Worm (Caenorhabditis elegans) whole organism, L4/young adult: ENCODE results near the gene cest-5.1.
A peak's percentile ranks its signal among the peaks of the same experiment; 100 is the strongest.
"Not testable (repeated sequence)": the region's sequence is repeated elsewhere in the genome, so short reads cannot be mapped to it uniquely, and the experiment has no call there.

Experiments
- W03F9.2 ChIP-seq: fragments of 150-350 bp; optimal IDR thresholded peaks from 2 replicates; lab custom pipeline; 2014; ENCODE audit warnings: missing biosample characterization, missing genetic modification characterization
- dao-5 ChIP-seq: sonication (generic microtip); optimal IDR thresholded peaks from 2 replicates; lab custom pipeline; 2016; ENCODE audit warnings: missing genotype, missing genetic modification characterization, moderate library complexity, missing compliant biosample characterization
- him-1 ChIP-seq: sonication (generic microtip); optimal IDR thresholded peaks from 2 replicates; lab custom pipeline; 2016; ENCODE audit warnings: missing genotype, missing genetic modification reagents, missing genetic modification characterization, missing compliant biosample characterization

The cest-5.1 gene

DNA sequence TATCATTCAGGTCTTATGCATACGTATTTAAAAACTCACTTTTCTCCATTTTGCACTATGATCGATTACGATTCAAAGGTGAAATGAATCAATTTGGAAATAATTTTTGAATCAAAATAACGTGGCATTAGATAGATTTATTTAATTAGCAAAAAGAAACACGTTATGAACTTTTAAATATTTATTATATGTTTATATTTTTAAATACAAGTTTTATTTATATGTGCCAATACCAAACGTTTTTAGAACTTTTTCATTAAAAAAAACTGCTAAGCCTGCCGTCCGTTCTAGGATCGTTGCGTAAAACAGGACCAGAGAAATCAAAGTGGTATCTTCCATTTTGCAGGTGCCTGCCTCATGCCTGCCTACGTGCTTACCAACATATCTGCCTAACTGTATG lies 34.3 kb downstream of the cest-5.1 start, which contains the start of gene F38A5.6:
TSS of gene F38A5.6 (minus strand) at position 101 of the 400 bp plus-strand sequence.
- no peak for TF ChIP-seq him-1 (tag; lab: Kevin White, UChicago)
- no peak for TF ChIP-seq W03F9.2 (tag; lab: Kevin White, UChicago)
- TF ChIP-seq dao-5 (tag; lab: Kevin White, UChicago): no peak

ce11 chrIV:6595912-6596311 lies 35.6 kb downstream of the cest-5.1 start, which contains the start of gene F38A5.22:
TSS of gene F38A5.22 (minus strand) at chrIV:6595940.
- TF ChIP-seq dao-5 (tag; lab: Kevin White, UChicago) (no peak), W03F9.2 (tag; lab: Kevin White, UChicago) (no peak), him-1 (tag; lab: Kevin White, UChicago) (no peak)

- not testable (repeated sequence) for TF ChIP-seq W03F9.2, him-1, dao-5 (tag; lab: Kevin White, UChicago)
Observed at ce11 chrIV:6594871-6595270, 36.7 kb downstream of the cest-5.1 start, which contains the start of gene nspb-3. TSS of gene nspb-3 (minus strand) at chrIV:6594971.

ce11 chrIV:6591010-6591746 lies 40.4 kb downstream of the cest-5.1 start, which contains the start of the genes nspb-1 and nspb-2:
TSS of gene nspb-1 (minus strand) at chrIV:6591110.
TSS of gene nspb-2 (plus strand) at chrIV:6591696.
- TF ChIP-seq dao-5, him-1, W03F9.2 (tag; lab: Kevin White, UChicago): not testable (repeated sequence)

ce11 chrIV:6590029-6590428 lies 41.5 kb downstream of the cest-5.1 start, which contains the start of the genes lec-11 and irld-7:
TSS of gene lec-11 (minus strand) at chrIV:6590154.
TSS of gene irld-7 (plus strand) at chrIV:6590360.
- no peak for TF ChIP-seq W03F9.2 (tag; lab: Kevin White, UChicago)
- no peak for TF ChIP-seq him-1 (tag; lab: Kevin White, UChicago)
- TF ChIP-seq dao-5 (tag; lab: Kevin White, UChicago): no peak

DNA sequence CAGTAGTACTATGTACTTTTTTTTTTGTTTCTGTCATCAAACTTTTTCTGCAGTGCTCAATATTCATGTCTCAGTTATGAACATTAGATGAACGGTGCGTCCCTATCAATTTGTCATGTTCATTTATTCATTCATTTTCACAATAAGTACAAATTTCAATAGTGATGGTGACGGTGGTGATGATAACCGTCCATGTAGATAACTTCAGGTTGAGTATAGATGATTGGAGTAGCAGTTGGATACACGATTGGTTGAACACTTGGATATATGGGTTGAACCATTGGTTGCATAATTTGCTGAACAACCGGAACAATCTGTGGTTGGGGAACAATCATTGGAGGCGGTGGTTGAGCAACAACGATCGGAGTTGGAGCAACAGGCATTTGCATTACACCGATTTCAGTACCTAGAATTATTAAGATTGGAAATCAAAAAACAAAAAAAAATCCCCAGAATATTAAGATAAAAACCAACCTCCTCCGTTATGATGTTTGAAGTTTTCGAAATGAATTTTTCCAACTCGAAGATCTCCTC lies 43.4 kb downstream of the cest-5.1 start:
- TF ChIP-seq him-1 (tag; lab: Kevin White, UChicago) (no peak), W03F9.2 (tag; lab: Kevin White, UChicago) (no peak)

ce11 chrIV:6585397-6585921 lies 46.1 kb downstream of the cest-5.1 start, which contains the start of the genes F38A5.2 and dnj-11:
TSS of gene F38A5.2 (minus strand) at chrIV:6585400.
TSS of gene dnj-11 (plus strand) at chrIV:6585871.
- TF ChIP-seq W03F9.2 (tag; lab: Kevin White, UChicago) (peak; percentile 92), him-1 (tag; lab: Kevin White, UChicago) (peak; percentile 27), dao-5 (tag; lab: Kevin White, UChicago) (no peak)

DNA sequence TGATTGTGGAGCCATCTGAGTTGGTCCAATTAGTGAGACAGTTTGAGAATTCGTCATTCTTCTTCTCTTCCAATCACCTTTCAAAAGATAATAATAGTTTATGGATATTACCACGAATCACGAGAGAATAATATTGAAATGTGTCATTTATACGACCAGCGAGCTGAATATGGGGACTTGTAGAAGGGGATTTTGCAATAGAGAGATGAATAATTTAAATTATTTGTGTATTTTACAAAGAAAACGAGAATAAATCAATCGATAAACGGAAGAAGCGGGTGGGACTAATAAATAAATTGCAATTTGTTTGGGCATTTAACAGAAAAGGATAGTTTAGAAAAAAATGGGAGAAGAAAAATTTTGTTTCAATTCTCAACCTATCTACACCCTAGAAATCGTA lies 49.0 kb downstream of the cest-5.1 start, which contains the start of gene odr-8:
TSS of gene odr-8 (minus strand) at position 101 of the 400 bp plus-strand sequence.
- TF ChIP-seq W03F9.2 (tag; lab: Kevin White, UChicago) (no peak), him-1 (tag; lab: Kevin White, UChicago) (no peak), dao-5 (tag; lab: Kevin White, UChicago) (no peak)

DNA sequence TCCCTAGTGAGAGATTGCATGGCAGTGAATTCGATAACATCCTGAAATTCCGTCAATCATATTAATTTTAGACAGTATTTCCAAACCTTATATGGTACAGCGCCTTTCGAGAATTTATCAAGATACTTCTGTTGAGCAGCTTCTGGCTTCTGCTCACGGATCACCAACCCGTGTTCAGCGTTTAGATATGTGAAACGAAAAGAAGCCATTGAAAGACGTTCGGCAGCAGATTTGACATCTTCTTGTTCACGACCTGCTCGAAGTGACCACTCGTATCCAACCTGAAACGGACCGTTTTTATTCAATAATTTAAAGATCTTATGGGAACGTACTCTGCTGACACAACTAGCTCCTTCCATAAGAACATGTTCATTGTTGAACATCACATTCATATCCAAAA lies 49.9 kb downstream of the cest-5.1 start:
- no peak for TF ChIP-seq dao-5 (tag; lab: Kevin White, UChicago)
- no peak for TF ChIP-seq him-1 (tag; lab: Kevin White, UChicago)
- no peak for TF ChIP-seq W03F9.2 (tag; lab: Kevin White, UChicago)
